Worm (Caenorhabditis elegans) whole organism, L4 larva: ENCODE results near the gene T28C12.1.

Experiments
- F10B5.3 ChIP-seq: sonication (generic microtip); optimal IDR thresholded peaks from 2 replicates; lab custom pipeline; 2016; ENCODE audit warnings: mild to moderate bottlenecking, missing genetic modification characterization, missing compliant biosample characterization
- F26F4.8 ChIP-seq: fragments of 200-800 bp; sonication (Bioruptor generic); conservative IDR thresholded peaks from 2 replicates; pipeline ENCODE4 v1.3.6; 2022; ENCODE audit warnings: missing genetic modification characterization, missing compliant biosample characterization
- F37D6.2 ChIP-seq: sonication (generic microtip); optimal IDR thresholded peaks from 2 replicates; lab custom pipeline; 2016; ENCODE audit warnings: mild to moderate bottlenecking, missing genetic modification characterization, missing compliant biosample characterization
- R02D3.7 ChIP-seq: fragments of 150-350 bp; sonication (generic microtip); optimal IDR thresholded peaks from 3 replicates; lab custom pipeline; 2014; ENCODE audit warnings: missing biosample characterization, missing genetic modification characterization
- T26A8.4 ChIP-seq: fragments of 200-800 bp; sonication (Bioruptor generic); IDR thresholded peaks from 2 replicates; pipeline ENCODE4 v1.3.6; 2022; ENCODE audit warnings: missing genetic modification characterization, missing compliant biosample characterization
- Y5F2A.4 ChIP-seq: fragments of 200-800 bp; sonication (Bioruptor generic); optimal IDR thresholded peaks from 2 replicates; lab custom pipeline; 2018; ENCODE audit warnings: mild to moderate bottlenecking, missing genetic modification characterization, missing compliant biosample characterization
- ZK546.5 ChIP-seq, 2 experiments: sonication (generic microtip); optimal IDR thresholded peaks; 2 replicates each; lab custom pipeline; 2017; ENCODE audit warnings: missing biosample characterization in 2 of 2, missing genetic modification characterization in 2 of 2
- aly-2 ChIP-seq: sonication (generic microtip); optimal IDR thresholded peaks from 2 replicates; lab custom pipeline; 2018; ENCODE audit warnings: missing biosample characterization, missing genetic modification characterization
- ama-1 ChIP-seq: fragments of 150-350 bp; optimal IDR thresholded peaks from 2 replicates; lab custom pipeline; 2014; ENCODE audit warnings: inconsistent platforms, mixed read lengths
- arid-1 ChIP-seq: fragments of 200-800 bp; sonication (Bioruptor generic); conservative IDR thresholded peaks from 2 replicates; pipeline ENCODE4 v1.3.6; 2022; ENCODE audit warnings: missing genetic modification reagents, missing genetic modification characterization, missing compliant biosample characterization
- attf-4 ChIP-seq: sonication (generic microtip); optimal IDR thresholded peaks from 3 replicates; lab custom pipeline; 2017; ENCODE audit warnings: missing biosample characterization, missing genetic modification characterization
- ceh-28 ChIP-seq: fragments of 150-350 bp; optimal IDR thresholded peaks from 2 replicates; lab custom pipeline; 2014; ENCODE audit warnings: missing biosample characterization, missing genetic modification reagents, missing genetic modification characterization
- ceh-44 ChIP-seq: fragments of 200-800 bp; sonication (Bioruptor generic); IDR thresholded peaks from 2 replicates; pipeline ENCODE4 v1.3.6; 2022; ENCODE audit warnings: missing genetic modification reagents, missing genetic modification characterization, missing compliant biosample characterization
- daf-16 ChIP-seq, 3 experiments: sonication (generic microtip); optimal IDR thresholded peaks; 2 replicates each; lab custom pipeline; 2016 to 2017; ENCODE audit warnings: missing genetic modification characterization in 3 of 3, missing genetic modification reagents in 3 of 3, mild to moderate bottlenecking in 2 of 3, missing compliant biosample characterization in 2 of 3, missing biosample characterization in 1 of 3, moderate library complexity in 1 of 3
- dmd-9 ChIP-seq: fragments of 200-800 bp; sonication (Bioruptor generic); IDR thresholded peaks from 2 replicates; pipeline ENCODE4 v1.3.6; 2022; ENCODE audit warnings: missing genetic modification reagents, missing genetic modification characterization, missing compliant biosample characterization
- fos-1 ChIP-seq: fragments of 150-350 bp; optimal IDR thresholded peaks from 2 replicates; lab custom pipeline; 2014; ENCODE audit warnings: missing biosample characterization, missing genetic modification characterization
- gei-8 ChIP-seq: fragments of 200-800 bp; sonication (Bioruptor generic); optimal IDR thresholded peaks from 2 replicates; lab custom pipeline; 2018; ENCODE audit warnings: mild to moderate bottlenecking, missing genetic modification characterization, missing compliant biosample characterization
- hif-1 ChIP-seq, 2 experiments: sonication (generic microtip); optimal IDR thresholded peaks; 2 replicates each; lab custom pipeline; 2016 to 2017; ENCODE audit warnings: missing compliant biosample characterization in 2 of 2, missing genetic modification characterization in 2 of 2, missing genetic modification reagents in 2 of 2, missing genotype in 2 of 2, mild to moderate bottlenecking in 1 of 2
- hlh-11 ChIP-seq: fragments of 200-800 bp; sonication (Bioruptor generic); optimal IDR thresholded peaks from 2 replicates; lab custom pipeline; 2018; ENCODE audit warnings: mild to moderate bottlenecking, missing genetic modification characterization, missing compliant biosample characterization
- hmg-1.1 ChIP-seq: fragments of 200-800 bp; sonication (Bioruptor generic); IDR thresholded peaks from 2 replicates; pipeline ENCODE4 v1.3.6; 2022; ENCODE audit warnings: missing genetic modification reagents, missing genetic modification characterization, missing compliant biosample characterization
- lin-1 ChIP-seq: fragments of 200-800 bp; sonication (Bioruptor generic); IDR thresholded peaks from 2 replicates; pipeline ENCODE4 v1.3.6; 2022; ENCODE audit warnings: missing genetic modification reagents, missing genetic modification characterization, missing compliant biosample characterization
- lin-13 ChIP-seq: fragments of 150-350 bp; optimal IDR thresholded peaks from 2 replicates; lab custom pipeline; 2014; ENCODE audit warnings: missing biosample characterization, missing genetic modification reagents, missing genetic modification characterization
- lin-15B ChIP-seq: fragments of 150-350 bp; sonication (generic microtip); optimal IDR thresholded peaks from 3 replicates; lab custom pipeline; 2014; ENCODE audit warnings: missing biosample characterization, missing genetic modification characterization
- lin-38 ChIP-seq: fragments of 200-800 bp; sonication (Bioruptor generic); IDR thresholded peaks from 2 replicates; pipeline ENCODE4 v1.3.6; 2022; ENCODE audit warnings: missing genetic modification reagents, missing genetic modification characterization, missing compliant biosample characterization
- lin-39 ChIP-seq: fragments of 150-350 bp; optimal IDR thresholded peaks from 2 replicates; lab custom pipeline; 2014; ENCODE audit warnings: missing biosample characterization, missing genetic modification reagents, missing genetic modification characterization
- madf-9 ChIP-seq: fragments of 200-800 bp; sonication (Bioruptor generic); conservative IDR thresholded peaks from 2 replicates; pipeline ENCODE4 v1.3.6; 2022; ENCODE audit warnings: missing genetic modification reagents, missing genetic modification characterization, missing compliant biosample characterization
- mdl-1 ChIP-seq, 2 experiments: fragments of 150-350 bp in 1 of 2; sonication (generic microtip) in 1 of 2; optimal IDR thresholded peaks; 2 replicates each; lab custom pipeline; 2014 to 2017; ENCODE audit warnings: missing biosample characterization in 2 of 2, missing genetic modification characterization in 2 of 2
- nhr-10 ChIP-seq: fragments of 150-350 bp; optimal IDR thresholded peaks from 2 replicates; lab custom pipeline; 2014; ENCODE audit warnings: missing biosample characterization, missing genetic modification characterization
- nhr-102 ChIP-seq: sonication (generic microtip); optimal IDR thresholded peaks from 2 replicates; lab custom pipeline; 2016; ENCODE audit warnings: mild to moderate bottlenecking, missing genetic modification characterization, moderate library complexity, missing compliant biosample characterization
- nhr-237 ChIP-seq: sonication (generic microtip); optimal IDR thresholded peaks from 2 replicates; lab custom pipeline; 2017; ENCODE audit warnings: missing biosample characterization, missing genetic modification characterization
- nhr-25 ChIP-seq: sonication (generic microtip); optimal IDR thresholded peaks from 2 replicates; lab custom pipeline; 2017; ENCODE audit warnings: missing genetic modification characterization, mild to moderate bottlenecking, missing compliant biosample characterization, antibody characterized with exemption, moderate library complexity, borderline replicate concordance; ENCODE audit not compliant: insufficient read depth
- nhr-41 ChIP-seq: fragments of 200-800 bp; sonication (Bioruptor generic); IDR thresholded peaks from 2 replicates; pipeline ENCODE4 v1.3.6; 2022; ENCODE audit warnings: missing genetic modification reagents, missing genetic modification characterization, missing compliant biosample characterization
- nhr-42 ChIP-seq: fragments of 200-800 bp; sonication (Bioruptor generic); IDR thresholded peaks from 2 replicates; pipeline ENCODE4 v1.3.6; 2022; ENCODE audit warnings: missing genetic modification characterization, missing compliant biosample characterization
- nhr-6 ChIP-seq: fragments of 150-350 bp; optimal IDR thresholded peaks from 2 replicates; lab custom pipeline; 2014; ENCODE audit warnings: missing biosample characterization, missing genetic modification characterization
- nhr-76 ChIP-seq: fragments of 150-350 bp; optimal IDR thresholded peaks from 2 replicates; lab custom pipeline; 2014; ENCODE audit warnings: missing biosample characterization, missing genetic modification characterization
- pqm-1 ChIP-seq: sonication (generic microtip); optimal IDR thresholded peaks from 2 replicates; lab custom pipeline; 2017; ENCODE audit warnings: missing biosample characterization, missing genetic modification characterization
- rbr-2 ChIP-seq: sonication (generic microtip); optimal IDR thresholded peaks from 2 replicates; lab custom pipeline; 2016; ENCODE audit warnings: missing genotype, missing genetic modification characterization, missing compliant biosample characterization
- sdz-12 ChIP-seq: fragments of 200-800 bp; sonication (Bioruptor generic); optimal IDR thresholded peaks from 2 replicates; lab custom pipeline; 2018; ENCODE audit warnings: mild to moderate bottlenecking, missing genetic modification characterization, missing compliant biosample characterization
- set-16 ChIP-seq: fragments of 200-800 bp; sonication (Bioruptor generic); IDR thresholded peaks from 2 replicates; pipeline ENCODE4 v1.3.6; 2022; ENCODE audit warnings: missing genetic modification reagents, missing genetic modification characterization, missing compliant biosample characterization
- skn-1 ChIP-seq: fragments of 150-350 bp; optimal IDR thresholded peaks from 2 replicates; lab custom pipeline; 2014; ENCODE audit warnings: missing biosample characterization, missing genetic modification characterization
- tag-97 ChIP-seq: fragments of 200-800 bp; sonication (Bioruptor generic); IDR thresholded peaks from 2 replicates; pipeline ENCODE4 v1.3.6; 2022; ENCODE audit warnings: missing genetic modification characterization, missing compliant biosample characterization
- tra-1 ChIP-seq: fragments of 200-800 bp; sonication (Bioruptor generic); IDR thresholded peaks from 2 replicates; pipeline ENCODE4 v1.3.6; 2022; ENCODE audit warnings: missing genetic modification reagents, missing genetic modification characterization, missing compliant biosample characterization
- unc-130 ChIP-seq: sonication (generic microtip); optimal IDR thresholded peaks from 2 replicates; lab custom pipeline; 2016; ENCODE audit warnings: missing genetic modification reagents, missing genetic modification characterization, missing compliant biosample characterization
- unc-39 ChIP-seq: sonication (generic microtip); optimal IDR thresholded peaks from 2 replicates; lab custom pipeline; 2017; ENCODE audit warnings: missing biosample characterization, missing genetic modification characterization
- vab-7 ChIP-seq: fragments of 200-800 bp; sonication (Bioruptor generic); IDR thresholded peaks from 2 replicates; pipeline ENCODE4 v1.3.6; 2022; ENCODE audit warnings: missing genetic modification reagents, missing genetic modification characterization, missing compliant biosample characterization
- ztf-11 ChIP-seq: fragments of 150-350 bp; optimal IDR thresholded peaks from 2 replicates; lab custom pipeline; 2014; ENCODE audit warnings: missing biosample characterization, missing genetic modification characterization

T28C12.1 gene

ce11 chrV:6355975-6356441 lies 24.3 kb downstream of the T28C12.1 start, which contains the start of gene bcl-11 (continued):
- TF ChIP-seq sdz-12 (GFP tag; lab: Kevin White, UChicago) (no peak), nhr-6 (tag; lab: Kevin White, UChicago) (no peak), lin-1 (GFP tag; lab: Robert Waterston, UW) (peak; percentile 36; the same call in 1 of the 2 replicates), aly-2 (tag; lab: Kevin White, UChicago) (no peak), lin-13 (GFP tag; lab: Kevin White, UChicago) (no peak), vab-7 (no peak), unc-39 (no peak), tra-1 (GFP tag; lab: Robert Waterston, UW) (0 out of 2 replicates have a peak, but pooled peaks have one; percentile 56), rbr-2 (tag; lab: Kevin White, UChicago) (no peak), madf-9 (GFP tag; lab: Robert Waterston, UW) (no peak), Y5F2A.4 (GFP tag; lab: Kevin White, UChicago) (no peak), tag-97 (GFP tag; lab: Robert Waterston, UW) (no peak), ztf-11 (tag; lab: Kevin White, UChicago) (no peak), nhr-102 (tag; lab: Kevin White, UChicago) (no peak), ZK546.5 (tag; optimal IDR thresholded peaks at IDR 0.05; lab: Kevin White, UChicago) (no peak), nhr-42 (GFP tag; lab: Robert Waterston, UW) (no peak), lin-15B (tag; lab: Kevin White, UChicago) (no peak), hmg-1.1 (no peak), arid-1 (GFP tag; lab: Robert Waterston, UW) (no peak), F26F4.8 (GFP tag; lab: Robert Waterston, UW) (no peak), F37D6.2 (no peak), hif-1 (tag; optimal IDR thresholded peaks at IDR 0.05; lab: Kevin White, UChicago) (peak in 1 of 2 experiments; percentile 19), dmd-9 (no peak), R02D3.7 (tag; lab: Kevin White, UChicago) (no peak), nhr-76 (tag; lab: Kevin White, UChicago) (no peak), fos-1 (tag; lab: Kevin White, UChicago) (no peak), lin-38 (GFP tag; lab: Robert Waterston, UW) (no peak), nhr-41 (GFP tag; lab: Robert Waterston, UW) (no peak), ama-1 (lab: Kevin White, UChicago) (no peak), pqm-1 (peak; percentile 59), set-16 (GFP tag; lab: Robert Waterston, UW) (no peak), nhr-25 (tag; lab: Kevin White, UChicago) (no peak), hlh-11 (tag; lab: Kevin White, UChicago) (peak; percentile 71), gei-8 (GFP tag; lab: Kevin White, UChicago) (no peak), skn-1 (tag; lab: Kevin White, UChicago) (no peak), ceh-28 (tag; lab: Kevin White, UChicago) (no peak), lin-39 (tag; lab: Kevin White, UChicago) (no peak), unc-130 (no peak), F10B5.3 (tag; lab: Kevin White, UChicago) (no peak), daf-16 (GFP tag; optimal IDR thresholded peaks at IDR 0.05; lab: Kevin White, UChicago) (no peak), daf-16 (tag; optimal IDR thresholded peaks at IDR 0.05; lab: Kevin White, UChicago) (peak; percentile 26), attf-4 (no peak), T26A8.4 (no peak), nhr-10 (tag; lab: Kevin White, UChicago) (no peak), mdl-1 (tag; optimal IDR thresholded peaks at IDR 0.05; lab: Kevin White, UChicago) (no peak), nhr-237 (no peak), ceh-44 (GFP tag; lab: Robert Waterston, UW) (no peak)
